Fruit fly (Drosophila melanogaster): ENCODE results near the gene Ir8a.
A peak's percentile ranks its signal among the peaks of the same experiment; 100 is the strongest.

Ir8a gene

dm6 chrX:9193604-9194003 lies 42.8 kb downstream of the Ir8a start, which contains the start of gene CG12106 (continued):
- no peak for TF ChIP-seq fd102C (GFP tag; optimal IDR thresholded peaks at IDR 0.05)
- TF ChIP-seq Oaz (GFP tag; IDR thresholded peaks at IDR 0.05) = peak; percentile 42; the same call in 1 of the 2 replicates
- TF ChIP-seq pzg (GFP tag; optimal IDR thresholded peaks at IDR 0.05) = peak; percentile 30
- TF ChIP-seq CG3065 (GFP tag; optimal IDR thresholded peaks at IDR 0.05) = no peak
- peak; percentile 41; the same call in 1 of the 3 replicates for TF ChIP-seq CG17361 (GFP tag; IDR thresholded peaks at IDR 0.05)
- TF ChIP-seq YL-1 (GFP tag; optimal IDR thresholded peaks at IDR 0.05) = no peak
- no peak for TF ChIP-seq HLH4C (GFP tag; IDR thresholded peaks at IDR 0.05; ENCODE audit: partially characterized antibody)
- TF ChIP-seq Dll (GFP tag; IDR thresholded peaks at IDR 0.05; ENCODE audit: partially characterized antibody) = no peak
- peak; percentile 8 for TF ChIP-seq cwo (GFP tag; optimal IDR thresholded peaks at IDR 0.05)
- TF ChIP-seq btn (GFP tag; optimal IDR thresholded peaks at IDR 0.05) = no peak
- peak; percentile 59 for TF ChIP-seq mam (GFP tag; optimal IDR thresholded peaks at IDR 0.05)
- peak; percentile 8 for TF ChIP-seq Sox100B (GFP tag; optimal IDR thresholded peaks at IDR 0.05)
- TF ChIP-seq Spps (tag; optimal IDR thresholded peaks at IDR 0.05) = no peak
- peak; percentile 33 for TF ChIP-seq gro (GFP tag; optimal IDR thresholded peaks at IDR 0.05)
- no peak for TF ChIP-seq psq (GFP tag; optimal IDR thresholded peaks at IDR 0.05)
- TF ChIP-seq Ada2b (GFP tag; IDR thresholded peaks at IDR 0.05) = 0 out of 2 replicates have a peak, but pooled peaks have one; percentile 30
- no peak for TF ChIP-seq Six4 (GFP tag; optimal IDR thresholded peaks at IDR 0.05)
- TF ChIP-seq Meics (GFP tag; optimal IDR thresholded peaks at IDR 0.05) = peak; percentile 46
- TF ChIP-seq CG16779 (GFP tag; IDR thresholded peaks at IDR 0.05) = no peak
- no peak for TF ChIP-seq danr (GFP tag; IDR thresholded peaks at IDR 0.05)
- TF ChIP-seq CG34376 (GFP tag; optimal IDR thresholded peaks at IDR 0.05) = peak; percentile 25
- peak; percentile 37 for TF ChIP-seq Ets65A (GFP tag)
- no peak for TF ChIP-seq CG17568 (GFP tag; optimal IDR thresholded peaks at IDR 0.05)
- peak; percentile 1 for TF ChIP-seq Atf-2 (GFP tag; optimal IDR thresholded peaks at IDR 0.05)
- TF ChIP-seq ewg (GFP tag; optimal IDR thresholded peaks at IDR 0.05) = no peak
- no peak; the same call in 1 of the 2 replicates for TF ChIP-seq vvl (GFP tag; IDR thresholded peaks at IDR 0.05)
- TF ChIP-seq gcm (GFP tag; optimal IDR thresholded peaks at IDR 0.05) = no peak
- no peak for TF ChIP-seq Nf-YA (GFP tag; IDR thresholded peaks at IDR 0.05)
- no peak for TF ChIP-seq cas (GFP tag; IDR thresholded peaks at IDR 0.05)
- peak; percentile 40 for TF ChIP-seq CG9817 (tag; optimal IDR thresholded peaks at IDR 0.05)
- peak; percentile 29 for TF ChIP-seq CG15479 (GFP tag; optimal IDR thresholded peaks at IDR 0.05)
- TF ChIP-seq NC2α (GFP tag; optimal IDR thresholded peaks at IDR 0.05) = no peak
- 0 out of 2 replicates have a peak, but pooled peaks have one; percentile 37 for TF ChIP-seq Rx (GFP tag; IDR thresholded peaks at IDR 0.05)
- TF ChIP-seq HmgZ (tag; optimal IDR thresholded peaks at IDR 0.05) = peak; percentile 3
- TF ChIP-seq GATAe (GFP tag; conservative IDR thresholded peaks at IDR 0.05) = no peak
- no peak for TF ChIP-seq fd64A (GFP tag; optimal IDR thresholded peaks at IDR 0.05)
- peak; percentile 34 for TF ChIP-seq mirr (GFP tag; optimal IDR thresholded peaks at IDR 0.05)
- no peak for TF ChIP-seq CG10565 (GFP tag; optimal IDR thresholded peaks at IDR 0.05)
- TF ChIP-seq CG8089 (GFP tag; optimal IDR thresholded peaks at IDR 0.05) = no peak
- no peak for TF ChIP-seq BtbVII (GFP tag; optimal IDR thresholded peaks at IDR 0.05)
- TF ChIP-seq phol (tag; optimal IDR thresholded peaks at IDR 0.05) = peak; percentile 50
- no peak for TF ChIP-seq ase (GFP tag; IDR thresholded peaks at IDR 0.05)
- TF ChIP-seq ranshi (GFP tag; IDR thresholded peaks at IDR 0.05) = no peak; the same call in 1 of the 2 replicates
- no peak for TF ChIP-seq Elba2 (GFP tag; optimal IDR thresholded peaks at IDR 0.05)
- TF ChIP-seq CG7372 (GFP tag; IDR thresholded peaks at IDR 0.05) = peak; percentile 53; the same call in 1 of the 2 replicates
- peak; percentile 99 for TF ChIP-seq CG17186 (GFP tag; optimal IDR thresholded peaks at IDR 0.05)
- TF ChIP-seq sim (GFP tag; IDR thresholded peaks at IDR 0.05) = no peak
- TF ChIP-seq CG3995 (GFP tag; optimal IDR thresholded peaks at IDR 0.05) = peak; percentile 0
- TF ChIP-seq pita (GFP tag; optimal IDR thresholded peaks at IDR 0.05) = no peak
- no peak for TF ChIP-seq CkIIα-i1 (GFP tag; IDR thresholded peaks at IDR 0.05)
- TF ChIP-seq chm (GFP tag; IDR thresholded peaks at IDR 0.05) = no peak
- TF ChIP-seq salm (tag; optimal IDR thresholded peaks at IDR 0.05) = no peak
